Fruit fly (Drosophila melanogaster) Kc167 (cell line): ENCODE data around the gene CG10700.

ENCODE experiments used
- Myc ChIP-seq: fragments of >200 bp; optimal IDR thresholded peaks from 2 replicates; lab custom pipeline; 2017; ENCODE audit warnings: missing external identifiers
- Sin3A ChIP-seq: fragments of >200 bp; optimal IDR thresholded peaks from 2 replicates; lab custom pipeline; 2018; ENCODE audit warnings: missing external identifiers
- h ChIP-seq: fragments of >200 bp; optimal IDR thresholded peaks from 3 replicates; lab custom pipeline; 2018; ENCODE audit warnings: missing external identifiers
- insv ChIP-seq: fragments of >200 bp; optimal IDR thresholded peaks from 3 replicates; lab custom pipeline; 2018; ENCODE audit warnings: missing external identifiers
- psq ChIP-seq: fragments of >200 bp; optimal IDR thresholded peaks from 2 replicates; lab custom pipeline; 2017; ENCODE audit warnings: missing external identifiers
- ttk ChIP-seq: sonication (Bioruptor generic); optimal IDR thresholded peaks from 2 replicates; lab custom pipeline; 2017; ENCODE audit warnings: missing external identifiers

dm6 chr2L:19088895-19089294, 10.1 kb upstream of the CG10700 start:
- no peak for TF ChIP-seq psq (lab: Kevin White, UChicago)
- TF ChIP-seq h (lab: Kevin White, UChicago) = no peak
- no peak for TF ChIP-seq Sin3A (lab: Kevin White, UChicago)
- no peak for TF ChIP-seq insv (lab: Kevin White, UChicago)
- no peak for TF ChIP-seq Myc
- TF ChIP-seq ttk = no peak
